Fruit fly (Drosophila melanogaster) whole organism, embryonic: ENCODE measurements around the gene CG43165.

Experiments
- Bteb2 ChIP-seq: fragments of 200-800 bp; sonication (Bioruptor generic); optimal IDR thresholded peaks from 2 replicates; lab custom pipeline; 2016; ENCODE audit warnings: missing biosample characterization, missing genetic modification characterization
- CG10431 ChIP-seq: fragments of 200-800 bp; sonication (Bioruptor generic); optimal IDR thresholded peaks from 3 replicates; lab custom pipeline; 2018; ENCODE audit warnings: missing biosample characterization, mild to moderate bottlenecking, missing genetic modification characterization
- CG10462 ChIP-seq: fragments of 200-800 bp; sonication (Bioruptor generic); optimal IDR thresholded peaks from 2 replicates; lab custom pipeline; 2016; ENCODE audit warnings: missing biosample characterization, missing genetic modification characterization
- CG10654 ChIP-seq: fragments of 200-800 bp; sonication (Bioruptor generic); optimal IDR thresholded peaks from 2 replicates; lab custom pipeline; 2016; ENCODE audit warnings: missing biosample characterization, missing genetic modification characterization
- CG12236 ChIP-seq: fragments of 200-800 bp; sonication (Bioruptor generic); optimal IDR thresholded peaks from 2 replicates; lab custom pipeline; 2016; ENCODE audit warnings: missing biosample characterization, missing genetic modification characterization
- CG13123 ChIP-seq: fragments of 200-800 bp; sonication (Bioruptor generic); optimal IDR thresholded peaks from 2 replicates; lab custom pipeline; 2016; ENCODE audit warnings: missing biosample characterization, missing genetic modification characterization
- CG14050 ChIP-seq: fragments of 200-800 bp; sonication (Bioruptor generic); IDR thresholded peaks from 3 replicates; pipeline ENCODE4 v1.3.6; 2022; ENCODE audit warnings: missing biosample characterization, missing genetic modification characterization
- CG17912 ChIP-seq: fragments of 200-800 bp; sonication (Bioruptor generic); optimal IDR thresholded peaks from 2 replicates; lab custom pipeline; 2018; ENCODE audit warnings: missing biosample characterization, mild to moderate bottlenecking, missing genetic modification characterization
- CG18476 ChIP-seq: fragments of 200-800 bp; sonication (Bioruptor generic); optimal IDR thresholded peaks from 2 replicates; lab custom pipeline; 2016; ENCODE audit warnings: missing biosample characterization, mild to moderate bottlenecking, missing genetic modification characterization
- CG2199 ChIP-seq: fragments of 200-800 bp; sonication (Bioruptor generic); IDR thresholded peaks from 3 replicates; pipeline ENCODE4 v1.3.6; 2022; ENCODE audit warnings: missing biosample characterization, missing genetic modification characterization
- CG2202 ChIP-seq: fragments of 200-800 bp; sonication (Bioruptor generic); optimal IDR thresholded peaks from 2 replicates; lab custom pipeline; 2018; ENCODE audit warnings: missing biosample characterization, mild to moderate bottlenecking, missing genetic modification characterization
- CG30431 ChIP-seq: fragments of 200-800 bp; sonication (Bioruptor generic); optimal IDR thresholded peaks from 2 replicates; lab custom pipeline; 2017; ENCODE audit warnings: missing biosample characterization, missing genetic modification characterization
- CG4282 ChIP-seq: fragments of 200-800 bp; sonication (Bioruptor generic); optimal IDR thresholded peaks from 2 replicates; lab custom pipeline; 2016; ENCODE audit warnings: missing biosample characterization, missing genetic modification characterization
- CG43689 ChIP-seq: fragments of 200-800 bp; sonication (Bioruptor generic); IDR thresholded peaks from 2 replicates; pipeline ENCODE4 v1.3.6; 2022; ENCODE audit warnings: missing biosample characterization, missing genetic modification characterization
- CG4617 ChIP-seq: fragments of 200-800 bp; sonication (Bioruptor generic); optimal IDR thresholded peaks from 3 replicates; lab custom pipeline; 2016; ENCODE audit warnings: missing biosample characterization, missing genetic modification characterization, borderline replicate concordance
- CG6813 ChIP-seq: fragments of 200-800 bp; sonication (Bioruptor generic); optimal IDR thresholded peaks from 2 replicates; lab custom pipeline; 2017; ENCODE audit warnings: missing biosample characterization, missing genetic modification characterization, mild to moderate bottlenecking, moderate library complexity, missing genetic modification reagents
- CG8924 ChIP-seq: fragments of 200-800 bp; optimal IDR thresholded peaks from 3 replicates; lab custom pipeline; 2019; ENCODE audit warnings: missing biosample characterization, mild to moderate bottlenecking, missing genetic modification characterization, moderate library complexity
- CG9727 ChIP-seq: fragments of 200-800 bp; sonication (Bioruptor generic); optimal IDR thresholded peaks from 3 replicates; lab custom pipeline; 2017; ENCODE audit warnings: missing biosample characterization, mild to moderate bottlenecking, missing genetic modification characterization
- D ChIP-seq, 2 experiments: fragments of 200-800 bp in 1 of 2; fragments of >200 bp in 1 of 2; sonication (Bioruptor generic) in 1 of 2; optimal IDR thresholded peaks; 2 replicates in 1 of 2; 3 replicates in 1 of 2; lab custom pipeline; 2017; ENCODE audit warnings: mild to moderate bottlenecking in 1 of 2, missing biosample characterization in 1 of 2, missing genetic modification characterization in 1 of 2, missing genetic modification reagents in 1 of 2
- D19A ChIP-seq: fragments of 200-800 bp; optimal IDR thresholded peaks from 3 replicates; lab custom pipeline; 2019; ENCODE audit warnings: missing biosample characterization, mild to moderate bottlenecking, missing genetic modification characterization, moderate library complexity
- Dek ChIP-seq: fragments of 200-800 bp; sonication (Bioruptor generic); optimal IDR thresholded peaks from 3 replicates; lab custom pipeline; 2019; ENCODE audit warnings: missing biosample characterization, mild to moderate bottlenecking, missing genetic modification characterization, moderate library complexity
- Dref ChIP-seq: fragments of 200-800 bp; sonication (Bioruptor generic); IDR thresholded peaks from 2 replicates; pipeline ENCODE4 v1.3.6; 2022; ENCODE audit warnings: missing biosample characterization, missing genetic modification characterization
- Drgx ChIP-seq: fragments of 200-800 bp; sonication (Bioruptor generic); IDR thresholded peaks from 2 replicates; pipeline ENCODE4 v1.3.6; 2022; ENCODE audit warnings: missing biosample characterization, missing genetic modification characterization
- Ets65A ChIP-seq: fragments of 200-800 bp; sonication (Bioruptor generic); peaks from one replicate; lab custom pipeline; 2016; ENCODE audit warnings: missing biosample characterization, missing genetic modification characterization
- GATAe ChIP-seq: fragments of 200-800 bp; sonication (Bioruptor generic); conservative IDR thresholded peaks from 2 replicates; pipeline ENCODE4 v1.3.6; 2022; ENCODE audit warnings: missing biosample characterization, missing genetic modification characterization
- HLH4C ChIP-seq: fragments of 200-800 bp; sonication (Bioruptor generic); IDR thresholded peaks from 3 replicates; pipeline ENCODE4 v1.3.6; 2022; ENCODE audit warnings: missing biosample characterization, missing genetic modification characterization; ENCODE audit not compliant: partially characterized antibody
- HmgZ ChIP-seq: fragments of 200-800 bp; sonication (Bioruptor generic); optimal IDR thresholded peaks from 2 replicates; lab custom pipeline; 2018; ENCODE audit warnings: missing biosample characterization, mild to moderate bottlenecking, missing genetic modification characterization
- Hr51 ChIP-seq, 2 experiments: fragments of 200-800 bp; sonication (Bioruptor generic); optimal IDR thresholded peaks; 2 replicates in 1 of 2; 3 replicates in 1 of 2; lab custom pipeline; 2016 to 2018; ENCODE audit warnings: missing biosample characterization in 2 of 2, missing genetic modification characterization in 2 of 2, mild to moderate bottlenecking in 1 of 2, moderate library complexity in 1 of 2
- MBD-R2 ChIP-seq: fragments of 200-800 bp; sonication (Bioruptor generic); IDR thresholded peaks from 2 replicates; pipeline ENCODE4 v1.3.6; 2022; ENCODE audit warnings: missing biosample characterization, missing genetic modification characterization
- Oaz ChIP-seq: fragments of 200-800 bp; sonication (Bioruptor generic); IDR thresholded peaks from 2 replicates; pipeline ENCODE4 v1.3.6; 2022; ENCODE audit warnings: missing biosample characterization, missing genetic modification characterization
- Rfx ChIP-seq: fragments of 200-800 bp; sonication (Bioruptor generic); IDR thresholded peaks from 2 replicates; pipeline ENCODE4 v1.3.6; 2022; ENCODE audit warnings: missing biosample characterization, missing genetic modification characterization
- Sin3A ChIP-seq: fragments of >200 bp; optimal IDR thresholded peaks from 2 replicates; lab custom pipeline; 2018
- Six4 ChIP-seq: fragments of 200-800 bp; sonication (Bioruptor generic); optimal IDR thresholded peaks from 2 replicates; lab custom pipeline; 2016; ENCODE audit warnings: missing biosample characterization, missing genetic modification characterization
- Sox102F ChIP-seq: fragments of 200-800 bp; sonication (Bioruptor generic); optimal IDR thresholded peaks from 2 replicates; lab custom pipeline; 2018; ENCODE audit warnings: missing biosample characterization, mild to moderate bottlenecking, missing genetic modification characterization, moderate library complexity
- abd-A ChIP-seq: fragments of 200-800 bp; sonication (Bioruptor generic); optimal IDR thresholded peaks from 3 replicates; lab custom pipeline; 2019; ENCODE audit warnings: missing biosample characterization, mild to moderate bottlenecking, missing genetic modification characterization, moderate library complexity
- aop ChIP-seq: fragments of 200-800 bp; sonication (Bioruptor generic); IDR thresholded peaks from 2 replicates; pipeline ENCODE4 v1.3.6; 2022; ENCODE audit warnings: missing biosample characterization, missing genetic modification characterization
- ap ChIP-seq: fragments of 200-800 bp; sonication (Bioruptor generic); IDR thresholded peaks from 2 replicates; pipeline ENCODE4 v1.3.6; 2022; ENCODE audit warnings: missing biosample characterization, missing genetic modification characterization
- cas ChIP-seq: fragments of 200-800 bp; sonication (Bioruptor generic); IDR thresholded peaks from 2 replicates; pipeline ENCODE4 v1.3.6; 2022; ENCODE audit warnings: missing biosample characterization, missing genetic modification characterization
- gsb-n ChIP-seq: fragments of 200-800 bp; sonication (Bioruptor generic); optimal IDR thresholded peaks from 3 replicates; lab custom pipeline; 2018; ENCODE audit warnings: missing biosample characterization, mild to moderate bottlenecking, missing genetic modification characterization
- lab ChIP-seq: fragments of 200-800 bp; sonication (Bioruptor generic); optimal IDR thresholded peaks from 3 replicates; lab custom pipeline; 2017; ENCODE audit warnings: missing biosample characterization, missing genetic modification characterization, mild to moderate bottlenecking, moderate library complexity, missing genetic modification reagents
- otp ChIP-seq: fragments of 200-800 bp; sonication (Bioruptor generic); IDR thresholded peaks from 3 replicates; pipeline ENCODE4, ENCODE4 v1.3.6; 2022; ENCODE audit warnings: missing biosample characterization, missing genetic modification characterization
- pb ChIP-seq: fragments of 200-800 bp; sonication (Bioruptor generic); optimal IDR thresholded peaks from 3 replicates; lab custom pipeline; 2016; ENCODE audit warnings: missing biosample characterization, missing genetic modification characterization
- peb ChIP-seq: fragments of 200-800 bp; sonication (Bioruptor generic); IDR thresholded peaks from 2 replicates; pipeline ENCODE4 v1.3.6; 2022; ENCODE audit warnings: missing biosample characterization, missing genetic modification characterization
- run ChIP-seq: fragments of 200-800 bp; sonication (Bioruptor generic); optimal IDR thresholded peaks from 3 replicates; lab custom pipeline; 2018; ENCODE audit warnings: missing biosample characterization, mild to moderate bottlenecking, missing genetic modification characterization
- salm ChIP-seq: fragments of 200-800 bp; sonication (Bioruptor generic); optimal IDR thresholded peaks from 2 replicates; lab custom pipeline; 2018; ENCODE audit warnings: missing biosample characterization, mild to moderate bottlenecking, missing genetic modification characterization
- schlank ChIP-seq: fragments of 200-800 bp; sonication (Bioruptor generic); optimal IDR thresholded peaks from 2 replicates; lab custom pipeline; 2018; ENCODE audit warnings: missing biosample characterization, mild to moderate bottlenecking, missing genetic modification characterization
- sens-2 ChIP-seq: fragments of 200-800 bp; sonication (Bioruptor generic); IDR thresholded peaks from 2 replicates; pipeline ENCODE4 v1.3.6; 2022; ENCODE audit warnings: missing biosample characterization, missing genetic modification characterization
- sqz ChIP-seq: fragments of 200-800 bp; sonication (Bioruptor generic); optimal IDR thresholded peaks from 3 replicates; lab custom pipeline; 2018; ENCODE audit warnings: missing biosample characterization, mild to moderate bottlenecking, missing genetic modification characterization
- wor ChIP-seq: fragments of 200-800 bp; sonication (Bioruptor generic); IDR thresholded peaks from 2 replicates; pipeline ENCODE4 v1.3.6; 2022; ENCODE audit warnings: missing biosample characterization, missing genetic modification characterization

The CG43165 gene

DNA sequence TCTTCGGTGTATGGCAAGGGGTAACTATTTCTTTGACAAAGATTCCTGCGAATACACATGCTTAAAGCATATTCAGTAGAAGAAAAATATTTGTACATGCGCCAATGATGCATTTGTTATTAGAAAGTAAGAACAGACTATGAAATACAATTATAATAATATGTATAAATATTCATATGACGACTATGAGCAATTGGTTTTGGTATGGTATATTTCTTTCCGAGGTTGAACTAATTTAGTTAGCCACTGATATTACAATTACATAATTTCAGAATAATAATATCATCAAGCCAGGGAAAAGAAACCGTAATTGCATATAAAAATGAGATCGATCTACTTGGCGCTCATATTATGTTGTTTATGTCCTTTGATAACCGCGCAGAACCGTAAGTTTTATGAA is 6.7 kb upstream of the CG43165 start, which contains the start of gene CG43145:
Gene CG43145, plus strand, starts transcription at position 301 of the 400 bp plus-strand sequence.
- TF ChIP-seq HLH4C (GFP tag; lab: Robert Waterston, UW): no peak

DNA sequence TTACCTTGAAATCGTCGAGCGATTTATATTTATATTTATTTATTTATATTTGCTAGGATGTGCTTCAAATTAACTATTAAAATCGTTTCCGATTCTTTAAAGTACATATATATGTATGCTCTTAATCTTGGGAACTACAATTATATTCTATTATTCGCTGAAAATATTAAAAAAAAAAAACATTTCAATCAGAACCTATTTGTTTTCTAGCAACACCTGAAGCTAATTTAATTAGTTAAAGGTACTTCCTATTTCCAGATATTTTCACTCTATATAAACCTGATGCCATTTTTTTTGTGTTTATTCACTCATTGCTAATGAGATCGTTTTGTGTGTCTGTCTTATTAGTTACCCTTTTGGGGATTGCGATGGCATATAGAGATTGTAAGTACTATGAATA is 6.2 kb upstream of the CG43165 start, which contains the start of gene CG42467:
Gene CG42467, plus strand, starts transcription at position 301 of the 400 bp plus-strand sequence.
- no peak for TF ChIP-seq HmgZ (tag; lab: Kevin White, UChicago)
- TF ChIP-seq CG30431 (GFP tag; lab: Kevin White, UChicago): no peak
- no peak for TF ChIP-seq Drgx (GFP tag; lab: Robert Waterston, UW)
- TF ChIP-seq ap (GFP tag; lab: Robert Waterston, UW): no peak
- TF ChIP-seq CG4617: no peak
- no peak for TF ChIP-seq sqz (GFP tag; lab: Kevin White, UChicago)
- TF ChIP-seq CG10654 (GFP tag; lab: Kevin White, UChicago): no peak
- no peak for TF ChIP-seq CG2202
- no peak for TF ChIP-seq Bteb2 (GFP tag; lab: Kevin White, UChicago)
- TF ChIP-seq CG8924: no peak
- no peak for TF ChIP-seq Hr51 (GFP tag; optimal IDR thresholded peaks at IDR 0.05; lab: Kevin White, UChicago)
- no peak for TF ChIP-seq GATAe
- no peak for TF ChIP-seq aop (GFP tag; lab: Robert Waterston, UW)
- no peak for TF ChIP-seq run (tag; lab: Kevin White, UChicago)
- no peak for TF ChIP-seq abd-A (tag; lab: Kevin White, UChicago)
- TF ChIP-seq D (optimal IDR thresholded peaks at IDR 0.05; lab: Kevin White, UChicago): no peak
- no peak for TF ChIP-seq D (GFP tag; optimal IDR thresholded peaks at IDR 0.05; lab: Kevin White, UChicago)
- no peak for TF ChIP-seq D19A
- no peak for TF ChIP-seq CG12236

DNA sequence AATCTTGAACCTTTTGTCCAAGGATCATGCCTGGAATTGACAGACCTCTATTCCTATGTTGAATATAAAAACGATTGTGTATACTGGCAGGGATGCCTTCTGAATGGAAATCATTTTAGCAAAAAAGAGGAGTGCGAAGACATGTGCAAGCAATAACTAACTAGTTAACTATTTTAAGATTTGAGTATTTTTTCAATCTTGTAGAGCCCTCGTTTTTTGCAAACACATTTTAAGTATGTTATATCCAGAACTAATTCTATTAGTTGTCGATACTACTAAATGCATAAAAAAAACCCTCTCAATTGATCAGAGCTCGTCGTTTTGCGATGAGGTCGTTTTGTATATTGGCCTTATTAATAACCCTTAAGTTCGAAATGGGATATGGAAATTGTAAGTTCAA is 5.6 kb upstream of the CG43165 start, which contains the start of gene Sfp24C1:
Gene Sfp24C1, plus strand, starts transcription at position 301 of the 400 bp plus-strand sequence.
- TF ChIP-seq CG4282 (GFP tag; lab: Kevin White, UChicago) (no peak), CG17912 (GFP tag; lab: Kevin White, UChicago) (no peak), Dref (GFP tag; lab: Robert Waterston, UW) (no peak), Six4 (GFP tag; lab: Kevin White, UChicago) (no peak), peb (GFP tag; lab: Robert Waterston, UW) (no peak), MBD-R2 (GFP tag; lab: Robert Waterston, UW) (no peak), otp (GFP tag; lab: Robert Waterston, UW) (no peak), CG13123 (GFP tag; lab: Kevin White, UChicago) (no peak), sens-2 (GFP tag; lab: Robert Waterston, UW) (no peak), CG9727 (no peak), sqz (GFP tag; lab: Kevin White, UChicago) (no peak), CG43689 (no peak), Sox102F (GFP tag; lab: Kevin White, UChicago) (no peak), Rfx (GFP tag; lab: Robert Waterston, UW) (no peak), schlank (tag; lab: Kevin White, UChicago) (no peak), Oaz (GFP tag; lab: Robert Waterston, UW) (no peak), Ets65A (no peak)

DNA sequence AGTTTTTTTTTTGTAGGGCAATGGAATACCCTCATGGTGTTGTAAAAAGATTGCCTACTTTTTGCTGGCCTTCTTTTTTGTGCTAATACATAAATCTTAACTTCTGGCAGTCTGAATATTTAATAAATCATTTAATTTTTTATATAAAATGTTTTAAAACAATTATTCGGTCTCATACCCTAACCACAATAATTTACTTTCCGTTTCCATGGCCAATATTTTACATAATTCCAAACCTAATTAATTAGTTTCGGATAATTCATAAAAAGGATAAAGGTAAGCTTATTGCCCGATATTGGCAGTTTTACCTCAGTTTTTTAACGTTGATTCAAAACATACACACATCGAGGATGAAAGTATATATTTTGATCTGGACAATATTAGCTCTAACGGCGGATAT is 5.1 kb upstream of the CG43165 start, which contains the start of gene CG42465:
Gene CG42465, plus strand, starts transcription at position 301 of the 400 bp plus-strand sequence.
- no peak for TF ChIP-seq pb (GFP tag; lab: Kevin White, UChicago)
- no peak for TF ChIP-seq CG6813
- no peak for TF ChIP-seq CG18476
- TF ChIP-seq CG14050: no peak
- TF ChIP-seq salm (tag; lab: Kevin White, UChicago): no peak
- TF ChIP-seq lab (GFP tag; lab: Kevin White, UChicago): no peak
- TF ChIP-seq Dek (tag; lab: Kevin White, UChicago): no peak
- no peak for TF ChIP-seq wor (GFP tag; lab: Robert Waterston, UW)
- TF ChIP-seq CG10431: no peak
- TF ChIP-seq gsb-n: no peak
- TF ChIP-seq Sin3A: no peak
- no peak for TF ChIP-seq CG12236
- no peak for TF ChIP-seq CG2199
- no peak for TF ChIP-seq CG10462 (GFP tag; lab: Kevin White, UChicago)
- no peak for TF ChIP-seq cas (GFP tag; lab: Robert Waterston, UW)
